Fruit fly (Drosophila melanogaster): ENCODE results near the gene CG14007.

CG14007 gene

DNA sequence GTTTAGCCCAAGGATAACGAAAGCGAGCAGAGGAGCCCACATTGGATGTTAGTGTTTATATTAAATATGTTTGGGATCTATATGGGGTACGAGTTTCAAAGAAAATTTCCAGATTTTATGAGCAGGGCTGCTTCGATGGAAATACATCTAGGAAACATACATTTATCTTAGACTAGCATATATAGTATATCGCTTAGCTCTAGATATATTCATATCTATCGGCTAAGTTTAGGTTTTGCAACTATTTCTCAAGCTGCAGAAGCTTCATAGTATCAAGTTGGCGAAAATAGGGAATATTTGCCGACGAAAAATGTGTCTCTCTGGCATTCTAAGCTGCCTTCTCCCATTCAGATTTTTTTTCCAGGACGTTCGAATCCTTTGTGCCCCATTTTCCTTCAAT is 12.2 kb upstream of the CG14007 start, which contains the start of gene CG14006:
Gene CG14006 (minus strand): TSS at position 101 of the 400 bp plus-strand sequence.
- no peak for TF ChIP-seq Vsx2 (GFP tag; optimal IDR thresholded peaks at IDR 0.05; ENCODE audit: partially characterized antibody)
- TF ChIP-seq dsf (GFP tag; optimal IDR thresholded peaks at IDR 0.05; ENCODE audit: borderline replicate concordance) = no peak

DNA sequence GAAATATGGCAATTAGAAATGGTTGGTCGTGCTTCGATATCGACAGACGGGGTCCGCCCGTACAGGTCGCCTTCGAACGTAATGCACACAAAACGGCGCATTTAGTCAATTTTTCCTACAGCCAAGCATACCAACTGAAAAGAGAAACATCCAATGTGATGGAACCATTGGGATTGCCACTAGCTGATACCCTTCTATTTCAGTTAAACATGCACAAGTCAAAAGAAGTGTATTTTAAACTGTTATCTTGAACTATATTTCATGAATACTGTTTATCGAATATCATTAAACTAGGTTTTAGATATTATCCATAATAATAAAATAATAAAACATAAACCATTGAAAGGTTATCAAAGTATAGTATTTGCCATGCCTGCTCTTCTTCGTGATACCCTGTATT is 9.6 kb upstream of the CG14007 start:
- TF ChIP-seq dl (GFP tag; optimal IDR thresholded peaks at IDR 0.05; ENCODE audit: insufficient read depth in 1 of 2, partially characterized antibody in 2 of 2) = no peak
- no peak for TF ChIP-seq Myc (optimal IDR thresholded peaks at IDR 0.05)
- TF ChIP-seq lola (GFP tag; optimal IDR thresholded peaks at IDR 0.05) = no peak
- no peak for TF ChIP-seq HLH106 (tag; optimal IDR thresholded peaks at IDR 0.05)
- TF ChIP-seq woc (GFP tag; optimal IDR thresholded peaks at IDR 0.05) = no peak
- no peak for TF ChIP-seq fru (GFP tag; optimal IDR thresholded peaks at IDR 0.05)
- no peak for TF ChIP-seq GATAd (GFP tag; optimal IDR thresholded peaks at IDR 0.05)
- no peak for TF ChIP-seq rgr (GFP tag; optimal IDR thresholded peaks at IDR 0.05)
- TF ChIP-seq Mio (GFP tag; optimal IDR thresholded peaks at IDR 0.05) = no peak

DNA sequence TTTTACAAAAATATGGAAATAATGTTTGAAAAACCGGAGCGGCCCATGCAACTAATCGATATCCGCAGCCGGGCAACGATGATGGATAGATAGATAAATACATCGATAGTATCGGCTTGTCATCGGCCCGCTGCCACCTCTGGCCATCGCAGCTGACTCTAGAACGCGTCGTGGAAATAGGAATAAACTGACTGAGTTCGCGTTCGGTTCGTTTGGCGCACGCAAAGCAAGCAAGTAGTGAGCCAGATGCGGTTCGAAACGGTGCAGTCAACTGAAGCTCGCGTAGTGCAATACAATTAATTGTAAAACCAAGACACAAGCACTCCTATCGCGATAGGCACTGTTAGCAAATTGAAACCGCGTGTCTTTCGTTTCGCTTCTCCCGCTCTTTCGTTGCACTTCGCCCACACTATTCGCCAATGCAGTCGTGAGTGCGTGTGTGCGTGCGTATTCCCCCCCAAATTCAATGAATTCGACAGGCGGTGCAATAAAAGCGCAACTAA is 8.1 kb upstream of the CG14007 start, which contains the start of gene CG11030:
Gene CG11030 (plus strand): TSS at position 136 of the 503 bp plus-strand sequence.
- TF ChIP-seq CG32264 (GFP tag; optimal IDR thresholded peaks at IDR 0.05) = no peak
- peak; percentile 84 for TF ChIP-seq psq (GFP tag; optimal IDR thresholded peaks at IDR 0.05)
- TF ChIP-seq br (GFP tag; optimal IDR thresholded peaks at IDR 0.05) = no peak
- TF ChIP-seq Hnf4 (GFP tag; optimal IDR thresholded peaks at IDR 0.05) = no peak
- no peak for TF ChIP-seq dmrt93B (GFP tag; optimal IDR thresholded peaks at IDR 0.05)
- TF ChIP-seq OdsH (GFP tag; optimal IDR thresholded peaks at IDR 0.05) = no peak
- TF ChIP-seq Hr83 (GFP tag; optimal IDR thresholded peaks at IDR 0.05; ENCODE audit: poor library complexity, severe bottlenecking) = peak; percentile 79
- peak; percentile 8 for TF ChIP-seq h (GFP tag; optimal IDR thresholded peaks at IDR 0.05)

DNA sequence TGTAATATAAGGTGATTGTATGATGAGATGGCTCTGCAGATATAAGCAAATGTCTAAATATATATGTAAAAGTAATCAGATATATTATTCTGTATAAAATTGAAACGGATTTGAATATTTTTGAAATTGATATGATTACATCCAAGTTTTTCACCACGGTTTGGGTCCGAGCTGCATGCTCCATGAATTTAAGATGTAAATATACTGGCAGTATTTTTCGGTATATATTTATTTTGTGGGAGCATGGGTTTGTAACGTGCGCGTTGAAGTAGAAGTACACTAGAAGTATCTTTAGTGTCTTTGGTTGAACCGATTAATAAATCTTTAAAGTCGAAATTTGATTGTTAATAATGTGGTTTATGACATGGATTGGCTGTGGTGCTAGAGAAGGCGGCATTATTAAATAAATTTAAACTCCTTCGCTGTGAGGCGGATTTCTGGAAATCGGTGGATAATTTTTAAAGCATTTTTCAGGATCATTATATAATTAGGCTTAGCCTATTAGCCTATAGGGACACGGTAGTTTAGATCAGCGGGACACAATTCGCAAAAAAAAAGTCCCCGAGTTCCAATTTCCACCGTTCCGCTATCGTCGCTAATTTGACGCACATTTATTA is 7.5 kb upstream of the CG14007 start:
- TF ChIP-seq ey (GFP tag; optimal IDR thresholded peaks at IDR 0.05) = no peak
- TF ChIP-seq GATAd (GFP tag; optimal IDR thresholded peaks at IDR 0.05) = no peak
- no peak for TF ChIP-seq CrebA (GFP tag; optimal IDR thresholded peaks at IDR 0.05; ENCODE audit: borderline replicate concordance)
- peak; percentile 17 for TF ChIP-seq Myc (optimal IDR thresholded peaks at IDR 0.05)
- no peak for TF ChIP-seq Dfd (GFP tag; optimal IDR thresholded peaks at IDR 0.05)
- no peak for TF ChIP-seq Jra (GFP tag; optimal IDR thresholded peaks at IDR 0.05)

DNA sequence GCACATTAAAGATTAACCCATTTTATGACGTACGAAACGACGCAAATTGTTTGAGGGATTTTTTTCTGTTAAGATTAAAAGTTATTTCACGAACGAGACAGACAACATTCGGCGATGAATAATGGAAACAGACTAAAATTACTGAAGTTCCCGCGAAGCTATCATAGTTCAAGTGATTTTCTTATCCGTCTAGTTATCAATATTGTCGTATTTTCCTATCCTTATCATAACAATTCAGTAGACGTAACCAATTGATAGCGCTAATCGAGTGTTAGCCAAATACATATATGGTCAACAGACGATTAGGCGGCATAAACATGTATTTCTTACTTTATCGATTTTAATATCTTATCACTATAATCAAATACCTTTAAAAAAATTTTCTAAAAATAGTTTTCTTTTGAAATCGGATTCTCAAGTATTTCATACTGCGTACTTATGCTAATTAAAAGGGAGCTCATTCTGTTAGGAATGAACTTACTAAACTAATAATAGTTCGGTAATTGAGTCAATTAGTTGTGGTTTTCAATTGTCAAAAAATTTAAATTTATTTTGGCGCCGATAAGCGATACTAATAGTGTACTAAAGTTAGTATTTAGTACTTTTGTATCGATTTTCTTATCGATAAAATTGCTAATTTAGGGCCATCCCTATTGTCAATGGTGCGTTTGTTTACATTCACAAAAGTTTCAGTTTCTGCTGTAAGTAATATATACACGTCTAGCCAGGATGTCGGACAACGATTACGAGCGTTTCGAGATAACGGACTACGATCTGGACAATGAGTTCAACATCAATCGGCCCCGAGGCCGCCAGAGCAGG is 4.1 kb upstream of the CG14007 start, which contains the start of the genes CG11149 and sip1:
Gene CG11149 (minus strand): TSS at position 493 of the 822 bp plus-strand sequence.
Gene sip1 (plus strand): TSS at position 645 of the 822 bp plus-strand sequence.
- TF ChIP-seq br (GFP tag; optimal IDR thresholded peaks at IDR 0.05) (peak; percentile 18), fru (GFP tag; optimal IDR thresholded peaks at IDR 0.05) (no peak), Myc (optimal IDR thresholded peaks at IDR 0.05) (peak; percentile 15), Rel (GFP tag; optimal IDR thresholded peaks at IDR 0.05) (no peak), Rel (tag; optimal IDR thresholded peaks at IDR 0.05) (peak; percentile 14)

DNA sequence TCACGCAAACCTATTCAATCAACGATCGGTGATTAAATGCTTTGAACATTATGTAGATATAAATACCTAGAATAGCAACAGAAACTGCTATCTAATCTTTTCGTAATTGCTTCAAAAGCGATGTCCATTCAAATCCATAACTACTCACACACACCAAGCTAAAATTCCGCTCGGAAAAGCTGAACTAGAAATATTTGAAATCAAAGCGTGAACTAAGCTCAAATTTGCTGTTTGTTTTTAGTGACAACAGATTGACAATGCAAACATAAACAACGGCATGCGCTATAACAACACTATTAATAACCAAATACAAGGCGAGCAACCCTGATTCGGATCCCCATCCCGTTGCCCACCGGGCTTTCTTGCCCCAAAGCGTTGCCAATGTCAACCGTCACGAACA is 10.4 kb downstream of the CG14007 start, which contains the start of gene CG7236:
Gene CG7236 (plus strand): TSS at position 301 of the 400 bp plus-strand sequence.
- TF ChIP-seq sv (GFP tag; optimal IDR thresholded peaks at IDR 0.05) (no peak), ey (GFP tag; optimal IDR thresholded peaks at IDR 0.05) (no peak), h (GFP tag; optimal IDR thresholded peaks at IDR 0.05) (no peak), Hr78 (GFP tag; optimal IDR thresholded peaks at IDR 0.05) (no peak), sage (GFP tag; optimal IDR thresholded peaks at IDR 0.05) (no peak), Hr83 (GFP tag; optimal IDR thresholded peaks at IDR 0.05; ENCODE audit: poor library complexity, severe bottlenecking) (no peak), woc (GFP tag; optimal IDR thresholded peaks at IDR 0.05) (no peak), dsf (GFP tag; optimal IDR thresholded peaks at IDR 0.05; ENCODE audit: borderline replicate concordance) (no peak), jim (GFP tag; optimal IDR thresholded peaks at IDR 0.05) (no peak), fru (GFP tag; optimal IDR thresholded peaks at IDR 0.05) (no peak), dl (GFP tag; optimal IDR thresholded peaks at IDR 0.05; ENCODE audit: insufficient read depth in 1 of 2, partially characterized antibody in 2 of 2) (no peak), GATAd (GFP tag; optimal IDR thresholded peaks at IDR 0.05) (no peak), dmrt93B (GFP tag; optimal IDR thresholded peaks at IDR 0.05) (no peak), lola (GFP tag; optimal IDR thresholded peaks at IDR 0.05) (no peak), Hnf4 (GFP tag; optimal IDR thresholded peaks at IDR 0.05) (no peak), CG9705 (GFP tag; optimal IDR thresholded peaks at IDR 0.05) (no peak)

All from whole organism, wandering third instar larva.